Fruit fly (Drosophila melanogaster) whole organism: ENCODE measurements around the gene PGS1.

ENCODE experiments used
- pan ChIP-seq: fragments of >200 bp; optimal IDR thresholded peaks from 2 replicates; lab custom pipeline; 2017
- psq ChIP-seq: fragments of >200 bp; optimal IDR thresholded peaks from 2 replicates; lab custom pipeline; 2017

DNA sequence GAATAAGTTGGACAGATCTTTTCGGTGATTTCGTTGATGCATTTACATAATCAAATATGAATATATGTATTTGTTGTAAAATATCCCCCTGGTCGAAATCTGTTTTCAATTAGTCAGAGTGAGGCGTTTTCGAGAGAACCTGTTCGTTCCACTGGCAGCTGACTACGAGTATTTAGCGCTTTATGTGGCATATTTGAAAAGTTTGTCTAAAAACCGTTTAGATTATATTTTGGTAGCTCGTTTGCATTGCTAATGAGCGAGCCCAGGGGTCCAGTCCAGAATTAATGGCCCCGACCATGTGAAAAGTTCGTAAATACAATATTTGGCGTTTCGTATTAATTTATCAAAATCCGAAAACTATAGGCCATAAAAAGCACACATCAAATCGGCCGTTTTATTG lies 48.2 kb upstream of the PGS1 start:
- no peak for TF ChIP-seq psq (lab: Kevin White, UChicago)
- no peak for TF ChIP-seq pan (lab: Kevin White, UChicago)
